Fruit fly (Drosophila melanogaster) whole organism, embryonic: Measurements from ENCODE around the gene CG32647.
A peak's percentile ranks its signal among the peaks of the same experiment; 100 is the strongest.

Experiments
- Atf-2 ChIP-seq: fragments of 200-800 bp; sonication (Bioruptor generic); optimal IDR thresholded peaks from 2 replicates; lab custom pipeline; 2016; ENCODE audit warnings: missing biosample characterization, missing genetic modification characterization
- Bgb ChIP-seq: fragments of 200-800 bp; sonication (Bioruptor generic); IDR thresholded peaks from 2 replicates; pipeline ENCODE4 v1.3.6; 2022; ENCODE audit warnings: missing biosample characterization, missing genetic modification characterization; ENCODE audit not compliant: partially characterized antibody
- CG10274 ChIP-seq: fragments of 200-800 bp; sonication (Bioruptor generic); optimal IDR thresholded peaks from 3 replicates; lab custom pipeline; 2017; ENCODE audit warnings: missing biosample characterization, mild to moderate bottlenecking, missing genetic modification characterization
- CG10565 ChIP-seq: fragments of 200-800 bp; sonication (Bioruptor generic); optimal IDR thresholded peaks from 3 replicates; lab custom pipeline; 2016; ENCODE audit warnings: missing biosample characterization, mild to moderate bottlenecking, missing genetic modification characterization
- CG13123 ChIP-seq: fragments of 200-800 bp; sonication (Bioruptor generic); optimal IDR thresholded peaks from 2 replicates; lab custom pipeline; 2016; ENCODE audit warnings: missing biosample characterization, missing genetic modification characterization
- CG14441 ChIP-seq: fragments of 200-800 bp; sonication (Bioruptor generic); IDR thresholded peaks from 2 replicates; pipeline ENCODE4 v1.3.6; 2022; ENCODE audit warnings: missing biosample characterization, missing genetic modification characterization
- CG18476 ChIP-seq: fragments of 200-800 bp; sonication (Bioruptor generic); optimal IDR thresholded peaks from 2 replicates; lab custom pipeline; 2016; ENCODE audit warnings: missing biosample characterization, mild to moderate bottlenecking, missing genetic modification characterization
- CG2712 ChIP-seq: fragments of 200-800 bp; optimal IDR thresholded peaks from 3 replicates; lab custom pipeline; 2019; ENCODE audit warnings: missing biosample characterization, mild to moderate bottlenecking, missing genetic modification characterization, moderate library complexity
- CG32767 ChIP-seq: fragments of 200-800 bp; sonication (Bioruptor generic); IDR thresholded peaks from 2 replicates; pipeline ENCODE4 v1.3.6; 2022; ENCODE audit warnings: missing biosample characterization, missing genetic modification characterization
- CG33557 ChIP-seq: fragments of 200-800 bp; sonication (Bioruptor generic); optimal IDR thresholded peaks from 2 replicates; lab custom pipeline; 2019; ENCODE audit warnings: missing biosample characterization, mild to moderate bottlenecking, missing genetic modification characterization, moderate library complexity
- CG34224 ChIP-seq: fragments of 200-800 bp; sonication (Bioruptor generic); IDR thresholded peaks from 3 replicates; pipeline ENCODE4 v1.3.6; 2022; ENCODE audit warnings: missing biosample characterization, missing genetic modification characterization; ENCODE audit not compliant: partially characterized antibody
- CG6175 ChIP-seq: fragments of 200-800 bp; sonication (Bioruptor generic); IDR thresholded peaks from 3 replicates; pipeline ENCODE4 v1.3.6; 2022; ENCODE audit warnings: missing biosample characterization, missing genetic modification characterization
- CG6254 ChIP-seq: fragments of 200-800 bp; sonication (Bioruptor generic); optimal IDR thresholded peaks from 3 replicates; lab custom pipeline; 2017; ENCODE audit warnings: mild to moderate bottlenecking, missing biosample characterization, missing genetic modification reagents, missing genetic modification characterization
- CG7271 ChIP-seq: fragments of 200-800 bp; sonication (Bioruptor generic); optimal IDR thresholded peaks from 2 replicates; lab custom pipeline; 2018; ENCODE audit warnings: missing biosample characterization, mild to moderate bottlenecking, missing genetic modification characterization, moderate library complexity
- Dek ChIP-seq: fragments of 200-800 bp; sonication (Bioruptor generic); optimal IDR thresholded peaks from 3 replicates; lab custom pipeline; 2019; ENCODE audit warnings: missing biosample characterization, mild to moderate bottlenecking, missing genetic modification characterization, moderate library complexity
- Dref ChIP-seq: fragments of 200-800 bp; sonication (Bioruptor generic); IDR thresholded peaks from 2 replicates; pipeline ENCODE4 v1.3.6; 2022; ENCODE audit warnings: missing biosample characterization, missing genetic modification characterization
- E2f1 ChIP-seq: fragments of 200-800 bp; sonication (Bioruptor generic); IDR thresholded peaks from 2 replicates; pipeline ENCODE4 v1.3.6; 2022; ENCODE audit warnings: missing biosample characterization, missing genetic modification characterization
- H2.0 ChIP-seq: fragments of 200-800 bp; sonication (Bioruptor generic); IDR thresholded peaks from 2 replicates; pipeline ENCODE4 v1.3.6; 2022; ENCODE audit warnings: missing biosample characterization, missing genetic modification characterization
- Hmx ChIP-seq: fragments of 200-800 bp; sonication (Bioruptor generic); optimal IDR thresholded peaks from 2 replicates; lab custom pipeline; 2016; ENCODE audit warnings: missing biosample characterization, missing genetic modification characterization
- Jarid2 ChIP-seq: fragments of 200-800 bp; sonication (Bioruptor generic); optimal IDR thresholded peaks from 3 replicates; lab custom pipeline; 2017; ENCODE audit warnings: mild to moderate bottlenecking, missing biosample characterization, missing genetic modification reagents, missing genetic modification characterization
- Lpt ChIP-seq: fragments of >200 bp; optimal IDR thresholded peaks from 2 replicates; lab custom pipeline; 2018; ENCODE audit warnings: missing biosample characterization, missing genetic modification characterization
- Max ChIP-seq: fragments of 200-800 bp; sonication (Bioruptor generic); optimal IDR thresholded peaks from 2 replicates; lab custom pipeline; 2016; ENCODE audit warnings: missing biosample characterization, mild to moderate bottlenecking, missing genetic modification characterization
- Oaz ChIP-seq: fragments of 200-800 bp; sonication (Bioruptor generic); IDR thresholded peaks from 2 replicates; pipeline ENCODE4 v1.3.6; 2022; ENCODE audit warnings: missing biosample characterization, missing genetic modification characterization
- Ravus ChIP-seq: fragments of 200-800 bp; sonication (Bioruptor generic); IDR thresholded peaks from 2 replicates; pipeline ENCODE4 v1.3.6; 2022; ENCODE audit warnings: missing biosample characterization, missing genetic modification characterization
- Taf1 ChIP-seq: fragments of 200-800 bp; sonication (Bioruptor generic); IDR thresholded peaks from 2 replicates; pipeline ENCODE4 v1.3.6; 2022; ENCODE audit warnings: missing biosample characterization, missing genetic modification characterization
- Xrp1 ChIP-seq: fragments of 200-800 bp; sonication (Bioruptor generic); IDR thresholded peaks from 2 replicates; pipeline ENCODE4 v1.3.6; 2022; ENCODE audit warnings: missing biosample characterization, missing genetic modification characterization
- bab2 ChIP-seq: fragments of 200-800 bp; sonication (Bioruptor generic); optimal IDR thresholded peaks from 2 replicates; lab custom pipeline; 2016; ENCODE audit warnings: missing biosample characterization, missing genetic modification characterization
- bbx ChIP-seq: fragments of 200-800 bp; sonication (Bioruptor generic); IDR thresholded peaks from 2 replicates; pipeline ENCODE4 v1.3.6; 2022; ENCODE audit warnings: missing biosample characterization, missing genetic modification characterization; ENCODE audit not compliant: partially characterized antibody
- chif ChIP-seq, 2 experiments: fragments of 200-800 bp; sonication (Bioruptor generic); optimal IDR thresholded peaks; 3 replicates each; lab custom pipeline; 2016; ENCODE audit warnings: missing biosample characterization in 2 of 2, missing genetic modification characterization in 2 of 2
- dysf ChIP-seq: fragments of 200-800 bp; sonication (Bioruptor generic); IDR thresholded peaks from 3 replicates; pipeline ENCODE4 v1.3.6; 2022; ENCODE audit warnings: missing biosample characterization, missing genetic modification characterization
- gsb ChIP-seq: fragments of 200-800 bp; sonication (Bioruptor generic); IDR thresholded peaks from 2 replicates; pipeline ENCODE4 v1.3.6; 2022; ENCODE audit warnings: missing biosample characterization, missing genetic modification characterization
- hbn ChIP-seq: fragments of 200-800 bp; sonication (Bioruptor generic); IDR thresholded peaks from 2 replicates; pipeline ENCODE4 v1.3.6; 2022; ENCODE audit warnings: missing biosample characterization, missing genetic modification characterization; ENCODE audit not compliant: partially characterized antibody
- hkb ChIP-seq, 2 experiments: fragments of 200-800 bp in 1 of 2; fragments of >200 bp in 1 of 2; sonication (Bioruptor generic) in 1 of 2; IDR thresholded peaks in 1 of 2; optimal IDR thresholded peaks in 1 of 2; 2 replicates each; pipeline versions ENCODE4 v1.3.6 to Lab custom; 2017 to 2022; ENCODE audit warnings: missing biosample characterization in 1 of 2, missing genetic modification characterization in 1 of 2
- ind ChIP-seq: fragments of 200-800 bp; sonication (Bioruptor generic); optimal IDR thresholded peaks from 3 replicates; lab custom pipeline; 2016; ENCODE audit warnings: missing biosample characterization, missing genetic modification characterization
- kay ChIP-seq: fragments of 200-800 bp; sonication (Bioruptor generic); optimal IDR thresholded peaks from 2 replicates; lab custom pipeline; 2016; ENCODE audit warnings: missing biosample characterization, missing genetic modification characterization
- lab ChIP-seq: fragments of 200-800 bp; sonication (Bioruptor generic); optimal IDR thresholded peaks from 3 replicates; lab custom pipeline; 2017; ENCODE audit warnings: missing biosample characterization, missing genetic modification characterization, mild to moderate bottlenecking, moderate library complexity, missing genetic modification reagents
- lilli ChIP-seq: fragments of 200-800 bp; sonication (Bioruptor generic); optimal IDR thresholded peaks from 3 replicates; lab custom pipeline; 2016; ENCODE audit warnings: missing biosample characterization, missing genetic modification characterization
- luna ChIP-seq: fragments of 200-800 bp; sonication (Bioruptor generic); optimal IDR thresholded peaks from 2 replicates; lab custom pipeline; 2016; ENCODE audit warnings: missing biosample characterization, missing genetic modification characterization
- oc ChIP-seq: fragments of 200-800 bp; sonication (Bioruptor generic); optimal IDR thresholded peaks from 2 replicates; lab custom pipeline; 2018; ENCODE audit warnings: missing biosample characterization, mild to moderate bottlenecking, missing genetic modification characterization, moderate library complexity
- odd ChIP-seq: fragments of 200-800 bp; sonication (Bioruptor generic); optimal IDR thresholded peaks from 2 replicates; lab custom pipeline; 2017; ENCODE audit warnings: missing biosample characterization, mild to moderate bottlenecking, missing genetic modification characterization
- sc ChIP-seq, 3 experiments: fragments of >200 bp in 2 of 3; fragments of 200-800 bp in 1 of 3; sonication (Bioruptor generic) in 1 of 3; optimal IDR thresholded peaks; 2 replicates in 2 of 3; 3 replicates in 1 of 3; lab custom pipeline; 2017; ENCODE audit warnings: mild to moderate bottlenecking in 1 of 3, missing biosample characterization in 1 of 3, missing genetic modification characterization in 1 of 3, missing genetic modification reagents in 1 of 3
- schlank ChIP-seq: fragments of 200-800 bp; sonication (Bioruptor generic); optimal IDR thresholded peaks from 2 replicates; lab custom pipeline; 2018; ENCODE audit warnings: missing biosample characterization, mild to moderate bottlenecking, missing genetic modification characterization
- seq ChIP-seq: fragments of 200-800 bp; sonication (Bioruptor generic); IDR thresholded peaks from 2 replicates; pipeline ENCODE4 v1.3.6; 2022; ENCODE audit warnings: missing biosample characterization, missing genetic modification characterization
- sr ChIP-seq: fragments of 200-800 bp; sonication (Bioruptor generic); IDR thresholded peaks from 3 replicates; pipeline ENCODE4 v1.3.6; 2022; ENCODE audit warnings: missing biosample characterization, missing genetic modification characterization
- tgo ChIP-seq: fragments of 200-800 bp; sonication (Bioruptor generic); IDR thresholded peaks from 3 replicates; pipeline ENCODE4 v1.3.6; 2022; ENCODE audit warnings: missing biosample characterization, missing genetic modification characterization
- tin ChIP-seq: fragments of 200-800 bp; sonication (Bioruptor generic); optimal IDR thresholded peaks from 3 replicates; lab custom pipeline; 2016; ENCODE audit warnings: missing biosample characterization, missing genetic modification characterization
- usp ChIP-seq: fragments of >200 bp; optimal IDR thresholded peaks from 2 replicates; lab custom pipeline; 2017; ENCODE audit warnings: missing biosample characterization, missing genetic modification characterization
- vvl ChIP-seq: fragments of 200-800 bp; sonication (Bioruptor generic); IDR thresholded peaks from 2 replicates; pipeline ENCODE4 v1.3.6; 2022; ENCODE audit warnings: missing biosample characterization, missing genetic modification characterization
- z ChIP-seq: fragments of 200-800 bp; sonication (Bioruptor generic); IDR thresholded peaks from 3 replicates; pipeline ENCODE4 v1.3.6; 2022; ENCODE audit warnings: missing biosample characterization, missing genetic modification characterization

CG32647 gene

dm6 chrX:12760466-12761133, 24.2 kb downstream of the CG32647 start, which contains the start of gene Paics:
Paics (minus strand) TSS chrX:12760617.
- TF ChIP-seq CG33557 (GFP tag; lab: Kevin White, UChicago) (no peak), H2.0 (GFP tag; lab: Robert Waterston, UW) (no peak), CG10565 (no peak), seq (GFP tag; lab: Robert Waterston, UW) (no peak; the same call in 1 of the 2 replicates), Taf1 (GFP tag; lab: Robert Waterston, UW) (no peak), Dek (tag; lab: Kevin White, UChicago) (no peak), oc (no peak), Oaz (GFP tag; lab: Robert Waterston, UW) (no peak), Hmx (GFP tag; lab: Kevin White, UChicago) (no peak), bbx (peak; percentile 35; the same call in 1 of the 2 replicates), CG2712 (tag; lab: Kevin White, UChicago) (peak; percentile 10), CG34224 (peak; percentile 12; the same call in 1 of the 3 replicates), tgo (GFP tag; lab: Robert Waterston, UW) (no peak), CG13123 (GFP tag; lab: Kevin White, UChicago) (no peak), Atf-2 (GFP tag; lab: Kevin White, UChicago) (no peak), sc (optimal IDR thresholded peaks at IDR 0.05; lab: Kevin White, UChicago) (no peak), sc (GFP tag; optimal IDR thresholded peaks at IDR 0.05; lab: Kevin White, UChicago) (no peak), lab (GFP tag; lab: Kevin White, UChicago) (no peak), CG10274 (no peak), schlank (tag; lab: Kevin White, UChicago) (no peak), usp (GFP tag; lab: Kevin White, UChicago) (no peak), odd (GFP tag; lab: Kevin White, UChicago) (no peak), CG6254 (GFP tag; lab: Kevin White, UChicago) (no peak), CG6175 (GFP tag; lab: Robert Waterston, UW) (no peak), bab2 (GFP tag; lab: Kevin White, UChicago) (no peak), hkb (optimal IDR thresholded peaks at IDR 0.05; lab: Kevin White, UChicago) (no peak), hkb (GFP tag; IDR thresholded peaks at IDR 0.05; lab: Robert Waterston, UW) (no peak), CG7271 (tag; lab: Kevin White, UChicago) (no peak), E2f1 (GFP tag; lab: Robert Waterston, UW) (no peak), gsb (GFP tag; lab: Robert Waterston, UW) (no peak), sr (GFP tag; lab: Robert Waterston, UW) (peak; percentile 56; the same call in 2 of the 3 replicates), lilli (GFP tag; lab: Kevin White, UChicago) (peak; percentile 17), dysf (GFP tag; lab: Robert Waterston, UW) (peak; percentile 27; the same call in 1 of the 3 replicates), kay (GFP tag; lab: Kevin White, UChicago) (no peak), CG18476 (GFP tag; lab: Kevin White, UChicago) (no peak), luna (GFP tag; lab: Kevin White, UChicago) (no peak), Dref (GFP tag; lab: Robert Waterston, UW) (no peak), Max (GFP tag; lab: Kevin White, UChicago) (no peak), hbn (0 out of 2 replicates have a peak, but pooled peaks have one; percentile 19), Ravus (GFP tag; lab: Robert Waterston, UW) (no peak), tin (GFP tag; lab: Kevin White, UChicago) (no peak), z (GFP tag; lab: Robert Waterston, UW) (peak; percentile 70; the same call in 2 of the 3 replicates), CG32767 (no peak), Lpt (GFP tag; lab: Kevin White, UChicago) (no peak), Jarid2 (GFP tag; lab: Kevin White, UChicago) (peak; percentile 12), ind (no peak), chif (GFP tag; optimal IDR thresholded peaks at IDR 0.05; lab: Kevin White, UChicago) (no peak), Xrp1 (GFP tag; lab: Robert Waterston, UW) (0 out of 2 replicates have a peak, but pooled peaks have one; percentile 12), Bgb (GFP tag; lab: Robert Waterston, UW) (peak; percentile 50; the same call in 1 of the 2 replicates), CG14441 (GFP tag; lab: Robert Waterston, UW) (no peak), vvl (0 out of 2 replicates have a peak, but pooled peaks have one; percentile 41)
